Fruit fly (Drosophila melanogaster) whole organism, embryonic: Measurements from ENCODE around the gene grim.
A peak's percentile ranks its signal among the peaks of the same experiment; 100 is the strongest.

Experiments used
- Abd-B ChIP-seq: fragments of 200-800 bp; sonication (Bioruptor generic); optimal IDR thresholded peaks from 2 replicates; lab custom pipeline; 2018; ENCODE audit warnings: missing biosample characterization, mild to moderate bottlenecking, missing genetic modification characterization, moderate library complexity
- Antp ChIP-seq: fragments of 200-800 bp; sonication (Bioruptor generic); optimal IDR thresholded peaks from 3 replicates; lab custom pipeline; 2016; ENCODE audit warnings: missing biosample characterization, missing genetic modification characterization
- CG10654 ChIP-seq: fragments of 200-800 bp; sonication (Bioruptor generic); optimal IDR thresholded peaks from 2 replicates; lab custom pipeline; 2016; ENCODE audit warnings: missing biosample characterization, missing genetic modification characterization
- CG12071 ChIP-seq: fragments of 200-800 bp; sonication (Bioruptor generic); optimal IDR thresholded peaks from 3 replicates; lab custom pipeline; 2018; ENCODE audit warnings: missing biosample characterization, mild to moderate bottlenecking, missing genetic modification characterization
- CG12391 ChIP-seq: fragments of 200-800 bp; sonication (Bioruptor generic); optimal IDR thresholded peaks from 3 replicates; lab custom pipeline; 2018; ENCODE audit warnings: missing biosample characterization, mild to moderate bottlenecking, missing genetic modification characterization, moderate library complexity
- CG14667 ChIP-seq: fragments of 200-800 bp; sonication (Bioruptor generic); IDR thresholded peaks from 2 replicates; pipeline ENCODE4 v1.3.6; 2022; ENCODE audit warnings: missing biosample characterization, missing genetic modification characterization
- CG14860 ChIP-seq: fragments of 200-800 bp; sonication (Bioruptor generic); IDR thresholded peaks from 3 replicates; pipeline ENCODE4 v1.3.6; 2022; ENCODE audit warnings: missing biosample characterization, missing genetic modification characterization; ENCODE audit not compliant: partially characterized antibody
- CG15073 ChIP-seq: fragments of 200-800 bp; sonication (Bioruptor generic); optimal IDR thresholded peaks from 2 replicates; lab custom pipeline; 2016; ENCODE audit warnings: missing biosample characterization, missing genetic modification characterization
- CG16815 ChIP-seq: fragments of 200-800 bp; sonication (Bioruptor generic); optimal IDR thresholded peaks from 3 replicates; lab custom pipeline; 2017; ENCODE audit warnings: missing biosample characterization, mild to moderate bottlenecking, missing genetic modification characterization
- CG1792 ChIP-seq: fragments of 200-800 bp; sonication (Bioruptor generic); optimal IDR thresholded peaks from 2 replicates; lab custom pipeline; 2016; ENCODE audit warnings: missing biosample characterization, missing genetic modification characterization
- CG18476 ChIP-seq: fragments of 200-800 bp; sonication (Bioruptor generic); optimal IDR thresholded peaks from 2 replicates; lab custom pipeline; 2016; ENCODE audit warnings: missing biosample characterization, mild to moderate bottlenecking, missing genetic modification characterization
- CG2202 ChIP-seq: fragments of 200-800 bp; sonication (Bioruptor generic); optimal IDR thresholded peaks from 2 replicates; lab custom pipeline; 2018; ENCODE audit warnings: missing biosample characterization, mild to moderate bottlenecking, missing genetic modification characterization
- CG2712 ChIP-seq: fragments of 200-800 bp; optimal IDR thresholded peaks from 3 replicates; lab custom pipeline; 2019; ENCODE audit warnings: missing biosample characterization, mild to moderate bottlenecking, missing genetic modification characterization, moderate library complexity
- CG31441 ChIP-seq: fragments of 200-800 bp; sonication (Bioruptor generic); IDR thresholded peaks from 2 replicates; pipeline ENCODE4 v1.3.6; 2022; ENCODE audit warnings: missing biosample characterization, missing genetic modification characterization
- CG33213 ChIP-seq: fragments of 200-800 bp; sonication (Bioruptor generic); optimal IDR thresholded peaks from 3 replicates; lab custom pipeline; 2016; ENCODE audit warnings: missing biosample characterization, missing genetic modification characterization
- CG3726 ChIP-seq: fragments of 200-800 bp; sonication (Bioruptor generic); IDR thresholded peaks from 3 replicates; pipeline ENCODE4, ENCODE4 v1.3.6; 2022; ENCODE audit warnings: missing biosample characterization, missing genetic modification characterization
- CG4282 ChIP-seq: fragments of 200-800 bp; sonication (Bioruptor generic); optimal IDR thresholded peaks from 2 replicates; lab custom pipeline; 2016; ENCODE audit warnings: missing biosample characterization, missing genetic modification characterization
- CG4424 ChIP-seq: fragments of 200-800 bp; sonication (Bioruptor generic); optimal IDR thresholded peaks from 3 replicates; lab custom pipeline; 2016; ENCODE audit warnings: missing biosample characterization, missing genetic modification characterization
- CG5180 ChIP-seq: fragments of 200-800 bp; sonication (Bioruptor generic); optimal IDR thresholded peaks from 3 replicates; lab custom pipeline; 2017; ENCODE audit warnings: missing biosample characterization, missing genetic modification characterization, mild to moderate bottlenecking, moderate library complexity, missing genetic modification reagents
- CG6854 ChIP-seq: fragments of 200-800 bp; sonication (Bioruptor generic); optimal IDR thresholded peaks from 3 replicates; lab custom pipeline; 2017; ENCODE audit warnings: missing biosample characterization, mild to moderate bottlenecking, missing genetic modification characterization
- CG7928 ChIP-seq: fragments of 200-800 bp; sonication (Bioruptor generic); optimal IDR thresholded peaks from 2 replicates; lab custom pipeline; 2017; ENCODE audit warnings: missing biosample characterization, mild to moderate bottlenecking, missing genetic modification characterization
- CTCF ChIP-seq: fragments of 200-800 bp; sonication (Bioruptor generic); optimal IDR thresholded peaks from 2 replicates; lab custom pipeline; 2017; ENCODE audit warnings: missing biosample characterization, mild to moderate bottlenecking, missing genetic modification characterization, moderate library complexity
- D19B ChIP-seq: fragments of 200-800 bp; sonication (Bioruptor generic); optimal IDR thresholded peaks from 2 replicates; lab custom pipeline; 2017; ENCODE audit warnings: missing biosample characterization, mild to moderate bottlenecking, missing genetic modification characterization
- Doc3 ChIP-seq: fragments of 200-800 bp; sonication (Bioruptor generic); IDR thresholded peaks from 3 replicates; pipeline ENCODE4 v1.3.6; 2022; ENCODE audit warnings: missing biosample characterization, missing genetic modification characterization; ENCODE audit not compliant: partially characterized antibody
- Fer2 ChIP-seq: fragments of 200-800 bp; sonication (Bioruptor generic); optimal IDR thresholded peaks from 2 replicates; lab custom pipeline; 2018; ENCODE audit warnings: missing biosample characterization, mild to moderate bottlenecking, missing genetic modification characterization, moderate library complexity
- Gsc ChIP-seq: fragments of 200-800 bp; sonication (Bioruptor generic); IDR thresholded peaks from 2 replicates; pipeline ENCODE4 v1.3.6; 2022; ENCODE audit warnings: missing biosample characterization, missing genetic modification characterization
- HmgD ChIP-seq: fragments of 200-800 bp; sonication (Bioruptor generic); optimal IDR thresholded peaks from 3 replicates; lab custom pipeline; 2016; ENCODE audit warnings: missing biosample characterization, missing genetic modification characterization
- MBD-R2 ChIP-seq: fragments of 200-800 bp; sonication (Bioruptor generic); IDR thresholded peaks from 2 replicates; pipeline ENCODE4 v1.3.6; 2022; ENCODE audit warnings: missing biosample characterization, missing genetic modification characterization
- NK7.1 ChIP-seq: fragments of 200-800 bp; sonication (Bioruptor generic); optimal IDR thresholded peaks from 3 replicates; lab custom pipeline; 2016; ENCODE audit warnings: missing biosample characterization, missing genetic modification characterization
- Sox100B ChIP-seq: fragments of 200-800 bp; sonication (Bioruptor generic); optimal IDR thresholded peaks from 3 replicates; lab custom pipeline; 2018; ENCODE audit warnings: missing biosample characterization, mild to moderate bottlenecking, missing genetic modification characterization
- Ssrp ChIP-seq: fragments of 200-800 bp; sonication (Bioruptor generic); optimal IDR thresholded peaks from 2 replicates; lab custom pipeline; 2018; ENCODE audit warnings: missing biosample characterization, mild to moderate bottlenecking, missing genetic modification characterization, moderate library complexity
- cg ChIP-seq: fragments of 200-800 bp; sonication (Bioruptor generic); optimal IDR thresholded peaks from 3 replicates; lab custom pipeline; 2019; ENCODE audit warnings: missing biosample characterization, mild to moderate bottlenecking, missing genetic modification characterization, moderate library complexity
- crol ChIP-seq: fragments of 200-800 bp; sonication (Bioruptor generic); IDR thresholded peaks from 2 replicates; pipeline ENCODE4 v1.3.6; 2022; ENCODE audit warnings: missing biosample characterization, missing genetic modification characterization
- dpn ChIP-seq, 2 experiments: fragments of 200-800 bp; sonication (Bioruptor generic); optimal IDR thresholded peaks; 3 replicates each; lab custom pipeline; 2016; ENCODE audit warnings: missing biosample characterization in 2 of 2, missing genetic modification characterization in 2 of 2
- klu ChIP-seq: fragments of 200-800 bp; sonication (Bioruptor generic); IDR thresholded peaks from 2 replicates; pipeline ENCODE4 v1.3.6; 2022; ENCODE audit warnings: missing biosample characterization, missing genetic modification characterization
- lov ChIP-seq, 2 experiments: fragments of 200-800 bp in 1 of 2; fragments of >200 bp in 1 of 2; sonication (Bioruptor generic) in 1 of 2; IDR thresholded peaks in 1 of 2; optimal IDR thresholded peaks in 1 of 2; 2 replicates in 1 of 2; 3 replicates in 1 of 2; pipeline versions ENCODE4 v1.3.6 to Lab custom; 2017 to 2022; ENCODE audit warnings: missing biosample characterization in 1 of 2, missing genetic modification characterization in 1 of 2
- maf-S ChIP-seq: fragments of 200-800 bp; sonication (Bioruptor generic); optimal IDR thresholded peaks from 2 replicates; lab custom pipeline; 2016; ENCODE audit warnings: missing biosample characterization, missing genetic modification characterization
- nom ChIP-seq: fragments of 200-800 bp; sonication (Bioruptor generic); optimal IDR thresholded peaks from 2 replicates; lab custom pipeline; 2017; ENCODE audit warnings: missing biosample characterization, missing genetic modification characterization, mild to moderate bottlenecking, moderate library complexity, missing genetic modification reagents
- odd ChIP-seq: fragments of 200-800 bp; sonication (Bioruptor generic); optimal IDR thresholded peaks from 2 replicates; lab custom pipeline; 2017; ENCODE audit warnings: missing biosample characterization, mild to moderate bottlenecking, missing genetic modification characterization
- otp ChIP-seq: fragments of 200-800 bp; sonication (Bioruptor generic); IDR thresholded peaks from 3 replicates; pipeline ENCODE4, ENCODE4 v1.3.6; 2022; ENCODE audit warnings: missing biosample characterization, missing genetic modification characterization
- p53 ChIP-seq: fragments of 200-800 bp; sonication (Bioruptor generic); optimal IDR thresholded peaks from 2 replicates; lab custom pipeline; 2016; ENCODE audit warnings: missing biosample characterization, missing genetic modification characterization
- pho ChIP-seq: fragments of 200-800 bp; sonication (Bioruptor generic); optimal IDR thresholded peaks from 2 replicates; lab custom pipeline; 2016; ENCODE audit warnings: missing biosample characterization, missing genetic modification characterization
- pros ChIP-seq: fragments of 200-800 bp; sonication (Bioruptor generic); optimal IDR thresholded peaks from 3 replicates; lab custom pipeline; 2019; ENCODE audit warnings: missing biosample characterization, mild to moderate bottlenecking, missing genetic modification characterization, moderate library complexity
- pum ChIP-seq: fragments of 200-800 bp; sonication (Bioruptor generic); optimal IDR thresholded peaks from 2 replicates; lab custom pipeline; 2016; ENCODE audit warnings: missing biosample characterization, missing genetic modification characterization
- ro ChIP-seq: fragments of 200-800 bp; sonication (Bioruptor generic); IDR thresholded peaks from 2 replicates; pipeline ENCODE4 v1.3.6; 2022; ENCODE audit warnings: missing biosample characterization, missing genetic modification characterization
- sd ChIP-seq: fragments of 200-800 bp; sonication (Bioruptor generic); optimal IDR thresholded peaks from 3 replicates; lab custom pipeline; 2018; ENCODE audit warnings: missing biosample characterization, mild to moderate bottlenecking, missing genetic modification characterization, moderate library complexity
- seq ChIP-seq: fragments of 200-800 bp; sonication (Bioruptor generic); IDR thresholded peaks from 2 replicates; pipeline ENCODE4 v1.3.6; 2022; ENCODE audit warnings: missing biosample characterization, missing genetic modification characterization
- so ChIP-seq: fragments of 200-800 bp; sonication (Bioruptor generic); IDR thresholded peaks from 3 replicates; pipeline ENCODE4 v1.3.6; 2022; ENCODE audit warnings: missing biosample characterization, missing genetic modification characterization
- tll ChIP-seq, 2 experiments: fragments of 200-800 bp in 1 of 2; fragments of >200 bp in 1 of 2; sonication (Bioruptor generic) in 1 of 2; optimal IDR thresholded peaks; 2 replicates each; lab custom pipeline; 2017 to 2019; ENCODE audit warnings: missing biosample characterization in 2 of 2, missing genetic modification characterization in 2 of 2, mild to moderate bottlenecking in 1 of 2, moderate library complexity in 1 of 2
- tna ChIP-seq: fragments of 200-800 bp; sonication (Bioruptor generic); IDR thresholded peaks from 2 replicates; pipeline ENCODE4 v1.3.6; 2022; ENCODE audit warnings: missing biosample characterization, missing genetic modification characterization; ENCODE audit not compliant: partially characterized antibody
- wdn ChIP-seq: fragments of 200-800 bp; sonication (Bioruptor generic); IDR thresholded peaks from 2 replicates; pipeline ENCODE4 v1.3.6; 2022; ENCODE audit warnings: missing biosample characterization, missing genetic modification characterization

grim gene

DNA sequence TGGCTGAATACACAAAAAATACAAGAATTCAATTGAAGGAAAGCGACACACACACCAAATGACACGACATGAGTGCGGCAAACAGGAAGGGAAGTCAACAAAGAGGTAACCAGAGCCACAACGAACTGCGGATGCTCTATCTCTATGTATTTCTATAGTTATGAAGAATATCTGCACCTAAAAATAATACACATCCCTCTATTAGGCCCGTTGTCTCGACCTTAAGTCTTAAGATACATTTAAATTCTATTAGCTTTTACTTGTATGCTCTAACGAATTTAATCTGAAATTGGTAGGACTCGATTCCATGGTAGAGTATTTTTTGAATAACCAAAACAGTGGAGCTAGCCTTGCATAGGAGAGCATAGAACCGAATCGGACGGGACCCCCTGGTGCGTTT lies 23.0 kb downstream of the grim start (continued):
- TF ChIP-seq dpn (GFP tag; optimal IDR thresholded peaks at IDR 0.05; lab: Kevin White, UChicago) (peak; percentile 88), CG6854 (GFP tag; lab: Kevin White, UChicago) (no peak), CG7928 (GFP tag; lab: Kevin White, UChicago) (no peak), CG4424 (peak; percentile 91), Abd-B (GFP tag; lab: Kevin White, UChicago) (peak; percentile 78), CG12071 (GFP tag; lab: Kevin White, UChicago) (peak; percentile 34), p53 (GFP tag; lab: Kevin White, UChicago) (peak; percentile 75), sd (tag; lab: Kevin White, UChicago) (peak; percentile 46), tll (GFP tag; optimal IDR thresholded peaks at IDR 0.05; lab: Kevin White, UChicago) (peak in 1 of 2 experiments; percentile 37), CTCF (peak; percentile 42), CG3726 (GFP tag; lab: Robert Waterston, UW) (peak; percentile 80; the same call in 2 of the 3 replicates), CG10654 (GFP tag; lab: Kevin White, UChicago) (peak; percentile 72), wdn (GFP tag; lab: Robert Waterston, UW) (no peak), Antp (peak; percentile 82), CG16815 (peak; percentile 96), otp (GFP tag; lab: Robert Waterston, UW) (peak; percentile 93), NK7.1 (GFP tag; lab: Kevin White, UChicago) (peak; percentile 86), CG31441 (peak; percentile 92), CG12391 (tag; lab: Kevin White, UChicago) (peak; percentile 95), crol (GFP tag; lab: Robert Waterston, UW) (peak; percentile 79), nom (GFP tag; lab: Kevin White, UChicago) (no peak), maf-S (GFP tag; lab: Kevin White, UChicago) (peak; percentile 75), CG2712 (peak; percentile 98), so (peak; percentile 80), HmgD (no peak), Sox100B (peak; percentile 81), pros (GFP tag; lab: Kevin White, UChicago) (peak; percentile 46), pho (GFP tag; lab: Kevin White, UChicago) (peak; percentile 59), seq (peak; percentile 79), Ssrp (tag; lab: Kevin White, UChicago) (peak; percentile 93), pum (GFP tag; lab: Kevin White, UChicago) (peak; percentile 92), D19B (GFP tag; lab: Kevin White, UChicago) (no peak), Gsc (peak; percentile 83), CG5180 (peak; percentile 72), Fer2 (peak; percentile 43), CG1792 (peak; percentile 78), odd (peak; percentile 75), klu (GFP tag; lab: Robert Waterston, UW) (peak; percentile 70), CG14860 (GFP tag; lab: Robert Waterston, UW) (no peak), CG2202 (tag; lab: Kevin White, UChicago) (peak; percentile 96), cg (GFP tag; lab: Kevin White, UChicago) (peak; percentile 40), ro (GFP tag; lab: Robert Waterston, UW) (peak; percentile 81; the same call in 1 of the 2 replicates), CG4282 (peak; percentile 44), CG33213 (GFP tag; lab: Kevin White, UChicago) (peak; percentile 88), lov (optimal IDR thresholded peaks at IDR 0.05; lab: Kevin White, UChicago) (no peak), lov (GFP tag; IDR thresholded peaks at IDR 0.05; lab: Robert Waterston, UW) (peak; percentile 95), CG18476 (GFP tag; lab: Kevin White, UChicago) (peak; percentile 79), tna (GFP tag; lab: Robert Waterston, UW) (no peak), CG14667 (peak; percentile 86), Doc3 (GFP tag; lab: Robert Waterston, UW) (no peak), MBD-R2 (GFP tag; lab: Robert Waterston, UW) (peak; percentile 30; the same call in 1 of the 2 replicates), CG15073 (GFP tag; lab: Kevin White, UChicago) (peak; percentile 75)
